Fruit fly (Drosophila melanogaster): Measurements from ENCODE around the gene spas.

The spas gene

DNA sequence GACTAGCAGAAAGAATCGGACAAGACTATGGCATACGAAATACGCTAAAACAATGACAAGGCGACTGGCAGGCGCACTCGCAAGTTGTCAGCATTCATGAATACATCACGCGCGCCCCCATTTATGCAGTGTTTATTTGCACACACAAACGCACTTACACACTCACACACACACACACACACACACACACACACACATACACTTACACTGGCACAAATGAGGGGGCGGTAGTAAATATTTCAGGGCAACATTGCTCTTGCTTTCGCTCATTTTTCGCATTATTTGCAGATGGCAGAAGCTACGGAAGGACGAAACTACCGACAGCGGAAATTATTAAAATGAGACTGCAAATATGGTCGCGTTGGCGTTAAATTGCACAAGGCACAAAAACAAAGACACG is 41.6 kb downstream of the spas start:
- TF ChIP-seq CTCF (optimal IDR thresholded peaks at IDR 0.05) (no peak), CG8478 (optimal IDR thresholded peaks at IDR 0.05) (no peak)

DNA sequence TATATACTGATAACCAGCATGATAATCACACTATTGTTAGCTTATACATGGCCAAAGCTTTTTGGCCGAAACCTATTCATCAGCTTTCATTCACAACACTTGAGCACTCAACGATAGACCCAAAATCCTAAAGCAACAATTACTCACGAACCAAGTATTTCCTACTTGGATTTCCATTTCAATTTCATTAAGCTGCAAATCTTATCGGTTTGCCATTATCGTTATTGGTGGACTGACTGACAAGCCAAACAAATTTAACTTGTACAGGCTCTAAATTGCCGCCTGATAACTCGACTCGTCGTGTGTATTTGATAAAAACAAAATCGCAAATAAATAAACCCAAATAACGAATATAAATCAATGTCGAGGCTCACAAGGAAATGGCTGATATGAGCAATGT is 47.0 kb downstream of the spas start:
- TF ChIP-seq CTCF (optimal IDR thresholded peaks at IDR 0.05) (no peak), CG8478 (optimal IDR thresholded peaks at IDR 0.05) (no peak)

DNA sequence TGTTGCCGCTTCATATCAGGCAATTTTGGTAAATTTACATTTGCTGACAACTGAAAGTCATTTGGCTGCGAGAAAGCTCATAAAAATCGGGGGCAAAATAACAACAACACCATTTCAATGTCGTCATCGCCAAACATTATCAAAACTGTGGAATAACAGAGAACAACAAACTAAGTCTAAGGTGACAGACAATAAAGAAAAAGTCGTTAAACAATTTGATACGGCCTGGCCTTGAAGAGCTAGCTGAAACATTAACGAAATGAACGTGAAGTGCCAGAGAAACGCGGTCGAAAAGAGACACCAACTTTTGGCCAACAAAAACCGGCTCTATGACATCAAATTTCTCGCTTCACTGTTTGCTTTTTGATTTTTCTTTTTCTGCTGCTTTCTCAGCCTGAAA is 52.1 kb downstream of the spas start:
- TF ChIP-seq CG8478 (optimal IDR thresholded peaks at IDR 0.05): no peak
- no peak for TF ChIP-seq CTCF (optimal IDR thresholded peaks at IDR 0.05)

DNA sequence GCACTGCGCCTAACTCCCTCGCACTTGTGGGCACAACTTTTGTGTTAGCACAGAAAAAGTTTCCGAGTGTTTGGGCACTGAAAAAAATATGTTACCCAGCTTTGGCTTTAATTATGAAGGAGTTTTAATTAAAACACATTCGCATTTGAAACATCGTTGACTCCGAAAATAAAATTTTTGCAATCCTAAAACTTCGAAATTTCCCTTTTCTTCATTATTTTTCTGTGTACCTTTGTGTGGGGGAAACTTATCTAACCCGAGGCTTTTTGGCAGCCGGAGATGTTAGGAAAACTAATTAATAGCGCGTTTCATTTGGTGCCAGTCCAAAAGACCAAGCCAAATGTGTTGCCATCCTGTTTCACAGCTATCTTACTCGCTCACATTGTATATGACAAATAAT is 53.6 kb downstream of the spas start:
- TF ChIP-seq CTCF (optimal IDR thresholded peaks at IDR 0.05) (no peak), CG8478 (optimal IDR thresholded peaks at IDR 0.05) (no peak)

All from S2 (cell line).